Fruit fly (Drosophila melanogaster): ENCODE measurements around the gene Syx17.

Gene Syx17

dm6 chr3L:4353657-4354075 is 49.6 kb upstream of the Syx17 start (continued):
- TF ChIP-seq CG17359 (tag; optimal IDR thresholded peaks at IDR 0.05) (peak; percentile 56), CG9876 (GFP tag; optimal IDR thresholded peaks at IDR 0.05) (no peak), CG4854 (GFP tag; optimal IDR thresholded peaks at IDR 0.05) (no peak), pb (GFP tag; optimal IDR thresholded peaks at IDR 0.05) (no peak), cad (GFP tag; optimal IDR thresholded peaks at IDR 0.05) (no peak), vvl (GFP tag; IDR thresholded peaks at IDR 0.05) (no peak), inv (GFP tag; IDR thresholded peaks at IDR 0.05; ENCODE audit: partially characterized antibody) (no peak), PHDP (tag; optimal IDR thresholded peaks at IDR 0.05) (peak; percentile 33), mirr (GFP tag; optimal IDR thresholded peaks at IDR 0.05) (peak; percentile 57), dmrt99B (tag; optimal IDR thresholded peaks at IDR 0.05) (peak; percentile 75), scrt (GFP tag; optimal IDR thresholded peaks at IDR 0.05) (peak; percentile 39), insv (GFP tag; optimal IDR thresholded peaks at IDR 0.05) (no peak), sisA (GFP tag; IDR thresholded peaks at IDR 0.05) (no peak; the same call in 1 of the 2 replicates), Nf-YA (GFP tag; IDR thresholded peaks at IDR 0.05) (no peak), grau (tag; optimal IDR thresholded peaks at IDR 0.05) (peak; percentile 48), Elba2 (GFP tag; optimal IDR thresholded peaks at IDR 0.05) (no peak), grn (GFP tag; optimal IDR thresholded peaks at IDR 0.05) (no peak), CG32767 (GFP tag; IDR thresholded peaks at IDR 0.05) (no peak), CG18599 (GFP tag; optimal IDR thresholded peaks at IDR 0.05) (peak; percentile 65), Nf-YB (GFP tag; optimal IDR thresholded peaks at IDR 0.05) (no peak), disco-r (GFP tag; optimal IDR thresholded peaks at IDR 0.05) (no peak), CG10654 (GFP tag; optimal IDR thresholded peaks at IDR 0.05) (no peak), phol (tag; optimal IDR thresholded peaks at IDR 0.05) (no peak), her (GFP tag; optimal IDR thresholded peaks at IDR 0.05) (peak; percentile 45), CG9932 (GFP tag; IDR thresholded peaks at IDR 0.05) (0 out of 2 replicates have a peak, but pooled peaks have one; percentile 31), D19B (GFP tag; optimal IDR thresholded peaks at IDR 0.05) (peak; percentile 23), CG13624 (GFP tag; optimal IDR thresholded peaks at IDR 0.05) (peak; percentile 23), Dek (tag; optimal IDR thresholded peaks at IDR 0.05) (peak; percentile 10), tap (tag; optimal IDR thresholded peaks at IDR 0.05) (no peak), Vsx1 (GFP tag; optimal IDR thresholded peaks at IDR 0.05) (peak; percentile 12), B-H2 (GFP tag; optimal IDR thresholded peaks at IDR 0.05) (no peak), CG7745 (tag; optimal IDR thresholded peaks at IDR 0.05) (no peak), CG11085 (GFP tag; IDR thresholded peaks at IDR 0.05) (no peak), CG6254 (GFP tag; optimal IDR thresholded peaks at IDR 0.05) (no peak), CG10321 (GFP tag; IDR thresholded peaks at IDR 0.05) (no peak), nerfin-2 (GFP tag; IDR thresholded peaks at IDR 0.05; ENCODE audit: partially characterized antibody) (no peak), Camta (GFP tag; optimal IDR thresholded peaks at IDR 0.05) (no peak), CG4730 (GFP tag; IDR thresholded peaks at IDR 0.05) (no peak), amos (GFP tag; IDR thresholded peaks at IDR 0.05; ENCODE audit: partially characterized antibody) (no peak), CG15073 (GFP tag; optimal IDR thresholded peaks at IDR 0.05) (no peak), lola (GFP tag; optimal IDR thresholded peaks at IDR 0.05) (peak in 1 of 3 experiments; percentile 0), Atf3 (GFP tag; optimal IDR thresholded peaks at IDR 0.05) (peak; percentile 21), Poxn (GFP tag; IDR thresholded peaks at IDR 0.05) (no peak), CG8359 (GFP tag; optimal IDR thresholded peaks at IDR 0.05; ENCODE audit: borderline replicate concordance) (no peak), Antp (GFP tag; optimal IDR thresholded peaks at IDR 0.05) (peak; percentile 62), twi (tag; optimal IDR thresholded peaks at IDR 0.05) (no peak), CG2129 (GFP tag; IDR thresholded peaks at IDR 0.05; ENCODE audit: partially characterized antibody) (no peak), tio (GFP tag; optimal IDR thresholded peaks at IDR 0.05) (no peak), CG34224 (GFP tag; IDR thresholded peaks at IDR 0.05; ENCODE audit: partially characterized antibody) (no peak), CG7839 (tag; optimal IDR thresholded peaks at IDR 0.05) (peak; percentile 51), rib (GFP tag; IDR thresholded peaks at IDR 0.05) (no peak)
